Fruit fly (Drosophila melanogaster): ENCODE measurements around the gene noc.

dm6 chr2L:14492819-14493218 lies 2.2 kb downstream of the noc start:
- no peak for TF ChIP-seq CG12236 (GFP tag; optimal IDR thresholded peaks at IDR 0.05)
- TF ChIP-seq cwo (GFP tag; optimal IDR thresholded peaks at IDR 0.05): no peak
- no peak for TF ChIP-seq scrt (GFP tag; optimal IDR thresholded peaks at IDR 0.05)
- no peak for TF ChIP-seq CG12769 (tag; optimal IDR thresholded peaks at IDR 0.05)
- TF ChIP-seq gt (GFP tag; IDR thresholded peaks at IDR 0.05): no peak
- TF ChIP-seq CG2889 (GFP tag; IDR thresholded peaks at IDR 0.05): no peak
- no peak for TF ChIP-seq Deaf1 (tag; optimal IDR thresholded peaks at IDR 0.05)
- no peak for TF ChIP-seq CG2875 (GFP tag; optimal IDR thresholded peaks at IDR 0.05)
- TF ChIP-seq lbe (GFP tag; optimal IDR thresholded peaks at IDR 0.05): no peak

Data from whole organism, embryonic.